Fruit fly (Drosophila melanogaster): ENCODE measurements around the gene gzl.

Gene gzl

dm6 chr3R:6353624-6354352 lies 28.9 kb upstream of the gzl start (continued):
- TF ChIP-seq kni (GFP tag; optimal IDR thresholded peaks at IDR 0.05): no peak
- peak; percentile 53 for TF ChIP-seq Antp (GFP tag; optimal IDR thresholded peaks at IDR 0.05)
- TF ChIP-seq Abd-B (GFP tag; optimal IDR thresholded peaks at IDR 0.05): no peak
- TF ChIP-seq CG9727 (GFP tag; optimal IDR thresholded peaks at IDR 0.05): peak; percentile 86
- no peak for TF ChIP-seq ab (GFP tag; optimal IDR thresholded peaks at IDR 0.05)
- peak; percentile 57 for TF ChIP-seq Six4 (GFP tag; optimal IDR thresholded peaks at IDR 0.05)
- no peak for TF ChIP-seq CG11398 (GFP tag; optimal IDR thresholded peaks at IDR 0.05)
- no peak for TF ChIP-seq sd (tag; optimal IDR thresholded peaks at IDR 0.05)
- TF ChIP-seq CG1529 (GFP tag; optimal IDR thresholded peaks at IDR 0.05): no peak
- no peak for TF ChIP-seq br (optimal IDR thresholded peaks at IDR 0.05)
- peak; percentile 47 for TF ChIP-seq CG4730 (GFP tag; IDR thresholded peaks at IDR 0.05)
- peak; percentile 66 for TF ChIP-seq ewg (GFP tag; optimal IDR thresholded peaks at IDR 0.05)
- TF ChIP-seq D19A (tag; optimal IDR thresholded peaks at IDR 0.05): peak; percentile 99

- TF ChIP-seq chif (GFP tag; optimal IDR thresholded peaks at IDR 0.05) (no peak), ara (GFP tag; IDR thresholded peaks at IDR 0.05) (no peak), CG5180 (GFP tag; optimal IDR thresholded peaks at IDR 0.05) (no peak), stc (GFP tag; IDR thresholded peaks at IDR 0.05) (no peak), CkIIα-i1 (GFP tag; IDR thresholded peaks at IDR 0.05) (no peak), ab (GFP tag; optimal IDR thresholded peaks at IDR 0.05) (no peak), CG6683 (GFP tag; optimal IDR thresholded peaks at IDR 0.05) (no peak)
Measured at dm6 chr3R:6354408-6354807, 28.3 kb upstream of the gzl start.

- peak; percentile 55 for TF ChIP-seq Dad (GFP tag; optimal IDR thresholded peaks at IDR 0.05)
- TF ChIP-seq pho (GFP tag; optimal IDR thresholded peaks at IDR 0.05): peak; percentile 74
- TF ChIP-seq schlank (tag; optimal IDR thresholded peaks at IDR 0.05): no peak
- no peak for TF ChIP-seq CG13894 (tag; optimal IDR thresholded peaks at IDR 0.05)
- TF ChIP-seq btn (GFP tag; optimal IDR thresholded peaks at IDR 0.05): no peak
- peak; percentile 17; the same call in 1 of the 3 replicates for TF ChIP-seq Doc3 (GFP tag; IDR thresholded peaks at IDR 0.05; ENCODE audit: partially characterized antibody)
- 0 out of 2 replicates have a peak, but pooled peaks have one; percentile 43 for TF ChIP-seq CG9215 (GFP tag; IDR thresholded peaks at IDR 0.05)
- TF ChIP-seq CG8944 (GFP tag; optimal IDR thresholded peaks at IDR 0.05): peak; percentile 68
- peak; percentile 79 for TF ChIP-seq Lhr (GFP tag; optimal IDR thresholded peaks at IDR 0.05)
- TF ChIP-seq ftz-f1 (GFP tag; optimal IDR thresholded peaks at IDR 0.05): no peak
- TF ChIP-seq fru (optimal IDR thresholded peaks at IDR 0.05): peak; percentile 60
- TF ChIP-seq pan (optimal IDR thresholded peaks at IDR 0.05): no peak
- TF ChIP-seq pan (GFP tag; optimal IDR thresholded peaks at IDR 0.05 in 1 of 2, IDR thresholded peaks at IDR 0.05 in 1 of 2): peak in 1 of 2 experiments; percentile 55
- TF ChIP-seq az2 (GFP tag; optimal IDR thresholded peaks at IDR 0.05): peak; percentile 47
- TF ChIP-seq Camta (GFP tag; optimal IDR thresholded peaks at IDR 0.05): peak; percentile 78
- 0 out of 3 replicates have a peak, but pooled peaks have one; percentile 9 for TF ChIP-seq C15 (GFP tag; IDR thresholded peaks at IDR 0.05)
- no peak; the same call in 1 of the 2 replicates for TF ChIP-seq seq (GFP tag; IDR thresholded peaks at IDR 0.05)
- TF ChIP-seq Bteb2 (GFP tag; optimal IDR thresholded peaks at IDR 0.05): peak; percentile 68
- TF ChIP-seq sim (GFP tag; IDR thresholded peaks at IDR 0.05): 0 out of 2 replicates have a peak, but pooled peaks have one; percentile 18
- peak; percentile 76 for TF ChIP-seq CG9932 (GFP tag; IDR thresholded peaks at IDR 0.05)
- peak; percentile 55 for TF ChIP-seq lmd (GFP tag; IDR thresholded peaks at IDR 0.05)
- no peak for TF ChIP-seq Usf (GFP tag; optimal IDR thresholded peaks at IDR 0.05)
- TF ChIP-seq H15 (GFP tag; IDR thresholded peaks at IDR 0.05): peak; percentile 44; the same call in 1 of the 3 replicates
- peak; percentile 71 for TF ChIP-seq CG7786 (GFP tag; optimal IDR thresholded peaks at IDR 0.05)
- peak; percentile 32; the same call in 1 of the 2 replicates for TF ChIP-seq al (GFP tag; IDR thresholded peaks at IDR 0.05)
- peak; percentile 72 for TF ChIP-seq Dip3 (GFP tag; optimal IDR thresholded peaks at IDR 0.05)
- peak; percentile 73 to 77 for TF ChIP-seq dpn (GFP tag; optimal IDR thresholded peaks at IDR 0.05)
- TF ChIP-seq CG18011 (GFP tag; optimal IDR thresholded peaks at IDR 0.05): peak; percentile 42
- no peak for TF ChIP-seq CG18619 (GFP tag; optimal IDR thresholded peaks at IDR 0.05)
- TF ChIP-seq CG30431 (GFP tag; optimal IDR thresholded peaks at IDR 0.05): peak; percentile 56
Measured at dm6 chr3R:6368100-6368499, 14.6 kb upstream of the gzl start, which contains the start of gene CG42724. CG42724 (minus strand) TSS chr3R:6368288.
